Fruit fly (Drosophila melanogaster) whole organism, embryonic: Measurements from ENCODE around the gene RpS17.

ENCODE experiments used
- BtbVII ChIP-seq: fragments of 200-800 bp; sonication (Bioruptor generic); optimal IDR thresholded peaks from 3 replicates; lab custom pipeline; 2017; ENCODE audit warnings: missing biosample characterization, mild to moderate bottlenecking, missing genetic modification characterization
- CG10543 ChIP-seq: fragments of 200-800 bp; sonication (Bioruptor generic); optimal IDR thresholded peaks from 3 replicates; lab custom pipeline; 2017; ENCODE audit warnings: missing biosample characterization, mild to moderate bottlenecking, missing genetic modification characterization, moderate library complexity
- CG15269 ChIP-seq: fragments of 200-800 bp; sonication (Bioruptor generic); optimal IDR thresholded peaks from 2 replicates; lab custom pipeline; 2018; ENCODE audit warnings: missing biosample characterization, mild to moderate bottlenecking, missing genetic modification characterization, moderate library complexity
- CG17568 ChIP-seq: fragments of 200-800 bp; sonication (Bioruptor generic); optimal IDR thresholded peaks from 2 replicates; lab custom pipeline; 2018; ENCODE audit warnings: missing biosample characterization, mild to moderate bottlenecking, missing genetic modification characterization, moderate library complexity
- CG18599 ChIP-seq: fragments of 200-800 bp; sonication (Bioruptor generic); optimal IDR thresholded peaks from 3 replicates; lab custom pipeline; 2017; ENCODE audit warnings: missing biosample characterization, missing genetic modification characterization, mild to moderate bottlenecking, moderate library complexity, missing genetic modification reagents
- CG2120 ChIP-seq: fragments of 200-800 bp; sonication (Bioruptor generic); optimal IDR thresholded peaks from 3 replicates; lab custom pipeline; 2016; ENCODE audit warnings: missing biosample characterization, missing genetic modification characterization
- CG2199 ChIP-seq: fragments of 200-800 bp; sonication (Bioruptor generic); IDR thresholded peaks from 3 replicates; pipeline ENCODE4 v1.3.6; 2022; ENCODE audit warnings: missing biosample characterization, missing genetic modification characterization
- CG32532 ChIP-seq: fragments of 200-800 bp; sonication (Bioruptor generic); IDR thresholded peaks from 2 replicates; pipeline ENCODE4 v1.3.6; 2022; ENCODE audit warnings: missing biosample characterization, missing genetic modification characterization
- CG32767 ChIP-seq: fragments of 200-800 bp; sonication (Bioruptor generic); IDR thresholded peaks from 2 replicates; pipeline ENCODE4 v1.3.6; 2022; ENCODE audit warnings: missing biosample characterization, missing genetic modification characterization
- CG32772 ChIP-seq: fragments of 200-800 bp; sonication (Bioruptor generic); IDR thresholded peaks from 2 replicates; pipeline ENCODE4 v1.3.6; 2022; ENCODE audit warnings: missing biosample characterization, missing genetic modification characterization
- CG3407 ChIP-seq: fragments of 200-800 bp; sonication (Bioruptor generic); optimal IDR thresholded peaks from 2 replicates; lab custom pipeline; 2018; ENCODE audit warnings: missing biosample characterization, mild to moderate bottlenecking, missing genetic modification characterization
- CG6175 ChIP-seq: fragments of 200-800 bp; sonication (Bioruptor generic); IDR thresholded peaks from 3 replicates; pipeline ENCODE4 v1.3.6; 2022; ENCODE audit warnings: missing biosample characterization, missing genetic modification characterization
- CG7357 ChIP-seq: fragments of 200-800 bp; sonication (Bioruptor generic); IDR thresholded peaks from 3 replicates; pipeline ENCODE4 v1.3.6; 2022; ENCODE audit warnings: missing biosample characterization, missing genetic modification characterization
- CG7963 ChIP-seq: fragments of 200-800 bp; sonication (Bioruptor generic); IDR thresholded peaks from 3 replicates; pipeline ENCODE4 v1.3.6; 2022; ENCODE audit warnings: missing biosample characterization, missing genetic modification characterization; ENCODE audit not compliant: partially characterized antibody
- CG8290 ChIP-seq, 3 experiments: fragments of 200-800 bp; sonication (Bioruptor generic); optimal IDR thresholded peaks; 2 replicates each; lab custom pipeline; 2016 to 2019; ENCODE audit warnings: missing biosample characterization in 3 of 3, missing genetic modification characterization in 3 of 3, mild to moderate bottlenecking in 2 of 3, moderate library complexity in 1 of 3
- CG8924 ChIP-seq: fragments of 200-800 bp; optimal IDR thresholded peaks from 3 replicates; lab custom pipeline; 2019; ENCODE audit warnings: missing biosample characterization, mild to moderate bottlenecking, missing genetic modification characterization, moderate library complexity
- CHES-1-like ChIP-seq: fragments of 200-800 bp; sonication (Bioruptor generic); optimal IDR thresholded peaks from 2 replicates; lab custom pipeline; 2016; ENCODE audit warnings: missing biosample characterization, missing genetic modification characterization
- Fer1 ChIP-seq: fragments of 200-800 bp; sonication (Bioruptor generic); optimal IDR thresholded peaks from 2 replicates; lab custom pipeline; 2017; ENCODE audit warnings: missing biosample characterization, mild to moderate bottlenecking, missing genetic modification characterization
- Fer3 ChIP-seq: fragments of 200-800 bp; sonication (Bioruptor generic); optimal IDR thresholded peaks from 2 replicates; lab custom pipeline; 2018; ENCODE audit warnings: missing biosample characterization, mild to moderate bottlenecking, missing genetic modification characterization, moderate library complexity
- GATAe ChIP-seq: fragments of 200-800 bp; sonication (Bioruptor generic); conservative IDR thresholded peaks from 2 replicates; pipeline ENCODE4 v1.3.6; 2022; ENCODE audit warnings: missing biosample characterization, missing genetic modification characterization
- HHEX ChIP-seq: fragments of 200-800 bp; sonication (Bioruptor generic); optimal IDR thresholded peaks from 3 replicates; lab custom pipeline; 2017; ENCODE audit warnings: missing biosample characterization, mild to moderate bottlenecking, missing genetic modification characterization, missing genetic modification reagents
- Hand ChIP-seq: fragments of 200-800 bp; sonication (Bioruptor generic); optimal IDR thresholded peaks from 2 replicates; lab custom pipeline; 2017; ENCODE audit warnings: mild to moderate bottlenecking, missing biosample characterization, missing genetic modification reagents, missing genetic modification characterization
- Kr ChIP-seq: fragments of 200-800 bp; sonication (Bioruptor generic); optimal IDR thresholded peaks from 2 replicates; lab custom pipeline; 2017; ENCODE audit warnings: missing biosample characterization, mild to moderate bottlenecking, missing genetic modification characterization
- MESR4 ChIP-seq: fragments of 200-800 bp; sonication (Bioruptor generic); optimal IDR thresholded peaks from 2 replicates; lab custom pipeline; 2018; ENCODE audit warnings: missing biosample characterization, mild to moderate bottlenecking, missing genetic modification characterization, moderate library complexity
- Med ChIP-seq: fragments of 200-800 bp; sonication (Bioruptor generic); peaks from one replicate; lab custom pipeline; 2016; ENCODE audit warnings: missing biosample characterization, missing genetic modification characterization, mild to moderate bottlenecking, inconsistent platforms, moderate library complexity
- Pdp1 ChIP-seq, 2 experiments: fragments of 200-800 bp; sonication (Bioruptor generic); optimal IDR thresholded peaks; 3 replicates each; lab custom pipeline; 2016; ENCODE audit warnings: missing biosample characterization in 2 of 2, missing genetic modification characterization in 2 of 2, mild to moderate bottlenecking in 1 of 2, moderate library complexity in 1 of 2
- Stat92E ChIP-seq, 3 experiments: fragments of >200 bp in 2 of 3; fragments of 200-800 bp in 1 of 3; sonication (Bioruptor generic) in 1 of 3; optimal IDR thresholded peaks; 2 replicates each; lab custom pipeline; 2017 to 2019; ENCODE audit warnings: missing biosample characterization in 3 of 3, missing genetic modification characterization in 3 of 3, mild to moderate bottlenecking in 1 of 3, moderate library complexity in 1 of 3
- abd-A ChIP-seq: fragments of 200-800 bp; sonication (Bioruptor generic); optimal IDR thresholded peaks from 3 replicates; lab custom pipeline; 2019; ENCODE audit warnings: missing biosample characterization, mild to moderate bottlenecking, missing genetic modification characterization, moderate library complexity
- caup ChIP-seq: fragments of 200-800 bp; sonication (Bioruptor generic); optimal IDR thresholded peaks from 3 replicates; lab custom pipeline; 2017; ENCODE audit warnings: missing biosample characterization, mild to moderate bottlenecking, missing genetic modification characterization, moderate library complexity; ENCODE audit not compliant: severe bottlenecking
- chinmo ChIP-seq: fragments of 200-800 bp; sonication (Bioruptor generic); IDR thresholded peaks from 4 replicates; pipeline ENCODE4 v1.3.6; 2022; ENCODE audit warnings: missing biosample characterization, missing genetic modification characterization; ENCODE audit not compliant: partially characterized antibody
- corto ChIP-seq: fragments of 200-800 bp; sonication (Bioruptor generic); optimal IDR thresholded peaks from 2 replicates; lab custom pipeline; 2016; ENCODE audit warnings: missing biosample characterization, mild to moderate bottlenecking, missing genetic modification characterization, moderate library complexity
- crol ChIP-seq: fragments of 200-800 bp; sonication (Bioruptor generic); IDR thresholded peaks from 2 replicates; pipeline ENCODE4 v1.3.6; 2022; ENCODE audit warnings: missing biosample characterization, missing genetic modification characterization
- dpn ChIP-seq, 2 experiments: fragments of 200-800 bp; sonication (Bioruptor generic); optimal IDR thresholded peaks; 3 replicates each; lab custom pipeline; 2016; ENCODE audit warnings: missing biosample characterization in 2 of 2, missing genetic modification characterization in 2 of 2
- exex ChIP-seq: fragments of 200-800 bp; sonication (Bioruptor generic); optimal IDR thresholded peaks from 4 replicates; lab custom pipeline; 2018; ENCODE audit warnings: missing biosample characterization, mild to moderate bottlenecking, missing genetic modification characterization, moderate library complexity
- gro ChIP-seq: fragments of 200-800 bp; sonication (Bioruptor generic); optimal IDR thresholded peaks from 2 replicates; lab custom pipeline; 2016; ENCODE audit warnings: missing biosample characterization, missing genetic modification characterization
- gsb-n ChIP-seq: fragments of 200-800 bp; sonication (Bioruptor generic); optimal IDR thresholded peaks from 3 replicates; lab custom pipeline; 2018; ENCODE audit warnings: missing biosample characterization, mild to moderate bottlenecking, missing genetic modification characterization
- insv ChIP-seq, 2 experiments: fragments of 200-800 bp; sonication (Bioruptor generic); optimal IDR thresholded peaks; 3 replicates each; lab custom pipeline; 2016 to 2018; ENCODE audit warnings: missing biosample characterization in 2 of 2, missing genetic modification characterization in 2 of 2
- kay ChIP-seq: fragments of 200-800 bp; sonication (Bioruptor generic); optimal IDR thresholded peaks from 2 replicates; lab custom pipeline; 2016; ENCODE audit warnings: missing biosample characterization, missing genetic modification characterization
- lab ChIP-seq: fragments of 200-800 bp; sonication (Bioruptor generic); optimal IDR thresholded peaks from 3 replicates; lab custom pipeline; 2017; ENCODE audit warnings: missing biosample characterization, missing genetic modification characterization, mild to moderate bottlenecking, moderate library complexity, missing genetic modification reagents
- pan ChIP-seq, 4 experiments: fragments of >200 bp in 3 of 4; fragments of 200-800 bp in 1 of 4; sonication (Bioruptor generic) in 1 of 4; optimal IDR thresholded peaks in 3 of 4; IDR thresholded peaks in 1 of 4; 2 replicates each; pipeline versions ENCODE4 v1.3.6 to Lab custom; 2017 to 2022; ENCODE audit warnings: missing biosample characterization in 2 of 4, missing genetic modification characterization in 2 of 4, mixed read lengths in 1 of 4
- pros ChIP-seq: fragments of 200-800 bp; sonication (Bioruptor generic); optimal IDR thresholded peaks from 3 replicates; lab custom pipeline; 2019; ENCODE audit warnings: missing biosample characterization, mild to moderate bottlenecking, missing genetic modification characterization, moderate library complexity
- row ChIP-seq: fragments of 200-800 bp; sonication (Bioruptor generic); IDR thresholded peaks from 3 replicates; pipeline ENCODE4 v1.3.6; 2022; ENCODE audit warnings: missing biosample characterization, missing genetic modification characterization
- scrt ChIP-seq: fragments of 200-800 bp; sonication (Bioruptor generic); optimal IDR thresholded peaks from 2 replicates; lab custom pipeline; 2018; ENCODE audit warnings: missing biosample characterization, mild to moderate bottlenecking, missing genetic modification characterization, moderate library complexity
- sqz ChIP-seq: fragments of 200-800 bp; sonication (Bioruptor generic); optimal IDR thresholded peaks from 3 replicates; lab custom pipeline; 2018; ENCODE audit warnings: missing biosample characterization, mild to moderate bottlenecking, missing genetic modification characterization
- sug ChIP-seq: fragments of 200-800 bp; optimal IDR thresholded peaks from 2 replicates; lab custom pipeline; 2019; ENCODE audit warnings: missing biosample characterization, mild to moderate bottlenecking, missing genetic modification characterization, moderate library complexity
- tll ChIP-seq, 2 experiments: fragments of 200-800 bp in 1 of 2; fragments of >200 bp in 1 of 2; sonication (Bioruptor generic) in 1 of 2; optimal IDR thresholded peaks; 2 replicates each; lab custom pipeline; 2017 to 2019; ENCODE audit warnings: missing biosample characterization in 2 of 2, missing genetic modification characterization in 2 of 2, mild to moderate bottlenecking in 1 of 2, moderate library complexity in 1 of 2

RpS17 gene

dm6 chr3L:9447239-9447777, 17.7 kb upstream of the RpS17 start (continued):
- TF ChIP-seq row (GFP tag; lab: Robert Waterston, UW) (0 out of 3 replicates have a peak, but pooled peaks have one; percentile 13), sug (tag; lab: Kevin White, UChicago) (peak; percentile 49), gsb-n (tag; lab: Kevin White, UChicago) (peak; percentile 78), CG3407 (GFP tag; lab: Kevin White, UChicago) (no peak), pan (optimal IDR thresholded peaks at IDR 0.05; lab: Kevin White, UChicago) (no peak), pan (GFP tag; optimal IDR thresholded peaks at IDR 0.05 in 1 of 2, IDR thresholded peaks at IDR 0.05 in 1 of 2) (peak in 1 of 2 experiments; percentile 7), GATAe (peak; percentile 79; the same call in 1 of the 2 replicates), scrt (peak; percentile 46), CG10543 (GFP tag; lab: Kevin White, UChicago) (peak; percentile 43), CG7963 (GFP tag; lab: Robert Waterston, UW) (0 out of 3 replicates have a peak, but pooled peaks have one; percentile 22), caup (peak; percentile 36), Pdp1 (GFP tag; optimal IDR thresholded peaks at IDR 0.05; lab: Kevin White, UChicago) (peak in 1 of 2 experiments; percentile 93), kay (GFP tag; lab: Kevin White, UChicago) (peak; percentile 92), corto (GFP tag; lab: Kevin White, UChicago) (peak; percentile 2), Kr (GFP tag; lab: Kevin White, UChicago) (peak; percentile 79), CG2120 (GFP tag; lab: Kevin White, UChicago) (peak; percentile 30), pros (peak; percentile 59), CG6175 (GFP tag; lab: Robert Waterston, UW) (peak; percentile 54; the same call in 1 of the 3 replicates), Hand (GFP tag; lab: Kevin White, UChicago) (no peak), CG7357 (no peak), CG17568 (GFP tag; lab: Kevin White, UChicago) (no peak), CG32772 (GFP tag; lab: Robert Waterston, UW) (no peak), crol (GFP tag; lab: Robert Waterston, UW) (peak; percentile 56; the same call in 1 of the 2 replicates), Med (GFP tag; lab: Kevin White, UChicago) (peak; percentile 82), BtbVII (peak; percentile 1), HHEX (GFP tag; lab: Kevin White, UChicago) (peak; percentile 21), CG15269 (peak; percentile 14), CG8290 (GFP tag; optimal IDR thresholded peaks at IDR 0.05; lab: Kevin White, UChicago) (no peak), CG8290 (tag; optimal IDR thresholded peaks at IDR 0.05; lab: Kevin White, UChicago) (peak in 1 of 2 experiments; percentile 20), MESR4 (GFP tag; lab: Kevin White, UChicago) (peak; percentile 20), sqz (GFP tag; lab: Kevin White, UChicago) (peak; percentile 28), CG32532 (GFP tag; lab: Robert Waterston, UW) (peak; percentile 12; the same call in 1 of the 2 replicates), CG8924 (peak; percentile 5), Stat92E (GFP tag; optimal IDR thresholded peaks at IDR 0.05; lab: Kevin White, UChicago) (no peak), Fer3 (peak; percentile 12), gro (peak; percentile 45), CG2199 (0 out of 3 replicates have a peak, but pooled peaks have one; percentile 8), abd-A (tag; lab: Kevin White, UChicago) (peak; percentile 24), CG18599 (peak; percentile 50), Fer1 (GFP tag; lab: Kevin White, UChicago) (peak; percentile 23), CHES-1-like (GFP tag; lab: Kevin White, UChicago) (peak; percentile 18), CG32767 (0 out of 2 replicates have a peak, but pooled peaks have one; percentile 7), insv (GFP tag; optimal IDR thresholded peaks at IDR 0.05; lab: Kevin White, UChicago) (peak; percentile 97 to 100), lab (GFP tag; lab: Kevin White, UChicago) (peak; percentile 68), exex (tag; lab: Kevin White, UChicago) (peak; percentile 90), chinmo (peak; percentile 78; the same call in 2 of the 4 replicates), dpn (GFP tag; optimal IDR thresholded peaks at IDR 0.05; lab: Kevin White, UChicago) (no peak), tll (GFP tag; optimal IDR thresholded peaks at IDR 0.05; lab: Kevin White, UChicago) (peak in 1 of 2 experiments; percentile 45)
